Worm (Caenorhabditis elegans) whole organism, young adult: ENCODE measurements around the gene str-221.

ENCODE experiments used
- B0019.2 ChIP-seq: fragments of 200-800 bp; sonication (Bioruptor generic); conservative IDR thresholded peaks from 2 replicates; pipeline ENCODE4 v1.3.6; 2022; ENCODE audit warnings: missing genetic modification reagents, missing genetic modification characterization, missing compliant biosample characterization
- bed-1 ChIP-seq: fragments of 200-800 bp; sonication (Bioruptor generic); IDR thresholded peaks from 2 replicates; pipeline ENCODE4 v1.3.6; 2022; ENCODE audit warnings: missing genetic modification reagents, missing genetic modification characterization, missing compliant biosample characterization
- him-1 ChIP-seq: sonication (generic microtip); optimal IDR thresholded peaks from 2 replicates; lab custom pipeline; 2016; ENCODE audit warnings: missing genotype, missing genetic modification reagents, missing genetic modification characterization, missing compliant biosample characterization
- lin-35 ChIP-seq, 3 experiments: fragments of 150-350 bp in 2 of 3; sonication (generic microtip) in 1 of 3; optimal IDR thresholded peaks; 2 replicates each; lab custom pipeline; 2014 to 2018; ENCODE audit warnings: missing biosample characterization in 3 of 3, missing genetic modification characterization in 3 of 3, missing genetic modification reagents in 3 of 3
- snpc-3.4 ChIP-seq: sonication (generic microtip); optimal IDR thresholded peaks from 2 replicates; lab custom pipeline; 2017; ENCODE audit warnings: missing genetic modification characterization, mild to moderate bottlenecking, missing compliant biosample characterization, antibody characterized with exemption, moderate library complexity, missing genotype, missing genetic modification reagents
- tbx-9 ChIP-seq: sonication (generic microtip); optimal IDR thresholded peaks from 2 replicates; lab custom pipeline; 2016; ENCODE audit warnings: borderline replicate concordance, missing genetic modification characterization, inconsistent platforms, missing compliant biosample characterization
- unc-130 ChIP-seq: sonication (generic microtip); optimal IDR thresholded peaks from 2 replicates; lab custom pipeline; 2016; ENCODE audit warnings: missing genetic modification reagents, missing genetic modification characterization, missing compliant biosample characterization
- unc-62 ChIP-seq: fragments of 150-350 bp; optimal IDR thresholded peaks from 2 replicates; lab custom pipeline; 2014; ENCODE audit warnings: missing biosample characterization, missing genetic modification reagents, missing genetic modification characterization
- ztf-26 ChIP-seq: sonication (generic microtip); optimal IDR thresholded peaks from 2 replicates; lab custom pipeline; 2017; ENCODE audit warnings: missing genetic modification characterization, missing compliant biosample characterization

DNA sequence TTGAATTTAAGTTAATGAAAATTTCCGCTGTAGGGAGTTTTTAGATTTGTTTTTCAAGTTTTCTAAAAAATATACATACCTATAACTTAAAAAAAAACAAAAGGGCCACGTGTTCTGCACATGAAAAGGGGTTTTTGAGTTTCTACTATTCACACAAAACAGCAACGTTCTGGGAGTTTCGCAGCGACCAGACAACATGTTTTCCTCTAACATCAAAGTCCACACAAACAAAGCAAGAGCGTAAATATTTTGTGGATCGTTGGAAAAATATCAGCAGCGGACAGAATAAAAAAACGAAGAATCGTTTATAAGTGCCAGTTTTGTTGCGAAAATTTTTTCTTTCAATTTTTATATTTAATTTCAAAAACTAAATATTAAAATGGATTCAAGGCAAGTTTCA lies 3.8 kb downstream of the str-221 start, which contains the start of gene alh-2:
- TF ChIP-seq him-1 (tag; lab: Kevin White, UChicago) (no peak), tbx-9 (no peak), B0019.2 (GFP tag; lab: Robert Waterston, UW) (no peak), ztf-26 (tag; lab: Kevin White, UChicago) (no peak), snpc-3.4 (no peak), unc-62 (GFP tag; lab: Kevin White, UChicago) (no peak), unc-130 (GFP tag; lab: Kevin White, UChicago) (no peak), lin-35 (GFP tag; optimal IDR thresholded peaks at IDR 0.05; lab: Kevin White, UChicago) (no peak), bed-1 (GFP tag; lab: Robert Waterston, UW) (no peak)
